Fruit fly (Drosophila melanogaster): ENCODE results near the gene CG34165.

CG34165 gene

DNA sequence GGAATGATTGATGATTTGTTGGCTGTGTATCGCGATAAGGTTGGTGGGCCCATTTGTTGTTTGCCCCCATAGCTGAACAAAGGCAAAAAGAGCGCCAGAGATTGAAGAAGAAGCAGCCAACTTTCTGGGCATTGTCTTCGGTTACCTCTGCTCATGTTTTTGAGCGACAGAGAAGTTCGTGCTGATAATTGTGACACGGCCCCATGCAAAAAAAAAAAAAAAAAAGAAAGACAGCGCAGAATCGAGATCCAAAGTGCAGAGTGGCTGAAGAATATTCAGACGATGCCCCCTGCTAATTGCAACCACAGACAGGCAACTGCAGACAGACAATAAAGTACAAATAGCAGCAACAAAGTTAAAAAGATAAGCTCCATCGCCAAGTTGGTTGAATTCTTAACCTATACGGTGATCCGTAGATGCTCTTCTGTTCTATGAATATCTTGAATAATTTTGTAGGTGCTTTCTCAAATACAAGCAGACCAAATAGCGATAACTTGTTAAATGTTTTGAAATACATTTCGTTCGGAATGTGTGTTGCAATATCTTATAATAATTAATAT, 31.1 kb upstream of the CG34165 start:
- TF ChIP-seq CG13204 (GFP tag; optimal IDR thresholded peaks at IDR 0.05) (no peak), CG8159 (tag; optimal IDR thresholded peaks at IDR 0.05) (no peak), CG12605 (GFP tag; IDR thresholded peaks at IDR 0.05) (no peak), Pif1B (GFP tag; optimal IDR thresholded peaks at IDR 0.05) (peak; percentile 20), CG9948 (tag; optimal IDR thresholded peaks at IDR 0.05) (no peak), EcR (GFP tag; optimal IDR thresholded peaks at IDR 0.05) (no peak)

DNA sequence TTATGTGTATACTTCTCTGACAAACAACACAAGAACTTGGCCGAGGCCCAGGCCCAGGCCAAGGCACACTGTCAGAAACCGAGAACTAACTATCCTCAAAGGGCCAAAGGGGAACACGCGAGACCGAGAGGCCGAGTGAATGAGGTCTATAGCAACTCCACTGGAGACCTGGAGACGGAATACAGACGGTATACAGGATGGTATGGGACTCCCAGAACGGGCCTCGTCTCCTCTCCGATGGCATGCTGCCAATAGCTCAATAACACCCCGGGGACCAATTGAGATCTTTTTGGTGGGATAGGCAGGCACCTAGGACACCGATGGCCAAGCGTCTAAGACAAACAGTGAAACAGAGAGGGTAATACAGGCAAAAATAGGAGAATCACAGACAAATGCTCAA, 30.0 kb upstream of the CG34165 start:
- TF ChIP-seq fd96Ca (GFP tag; IDR thresholded peaks at IDR 0.05) (0 out of 3 replicates have a peak, but pooled peaks have one; percentile 13), CG15710 (tag; optimal IDR thresholded peaks at IDR 0.05) (no peak), Ets98B (GFP tag; IDR thresholded peaks at IDR 0.05) (no peak), CG10348 (GFP tag; IDR thresholded peaks at IDR 0.05) (no peak)

DNA sequence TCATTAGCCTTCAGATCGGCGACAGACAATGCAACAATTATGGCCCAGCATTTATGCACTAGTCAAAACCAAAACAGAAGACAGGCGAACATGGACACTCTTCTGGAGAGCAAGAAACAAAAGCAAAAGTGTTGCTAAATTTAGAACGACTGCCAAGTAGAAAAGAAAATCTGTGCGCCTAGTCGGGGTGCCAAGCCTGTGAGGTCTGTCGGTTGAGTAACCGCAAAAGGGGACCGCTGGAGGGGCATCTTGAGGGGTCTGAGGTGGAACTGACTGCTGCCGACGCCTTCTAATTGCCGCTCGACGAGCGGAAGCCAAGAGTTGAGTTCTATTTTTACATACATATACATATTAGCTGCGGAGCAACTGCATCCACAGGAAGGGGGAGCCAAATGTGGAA, 28.6 kb upstream of the CG34165 start:
- TF ChIP-seq CG34367 (tag; optimal IDR thresholded peaks at IDR 0.05), result no peak
- TF ChIP-seq CG8301 (tag; optimal IDR thresholded peaks at IDR 0.05), result no peak
- no peak for TF ChIP-seq CG14655 (GFP tag; optimal IDR thresholded peaks at IDR 0.05)
- TF ChIP-seq gl (tag; optimal IDR thresholded peaks at IDR 0.05), result no peak
- no peak for TF ChIP-seq rn (GFP tag; IDR thresholded peaks at IDR 0.05)
- no peak for TF ChIP-seq Snoo (tag; optimal IDR thresholded peaks at IDR 0.05)
- no peak for TF ChIP-seq CG17806 (tag; optimal IDR thresholded peaks at IDR 0.05)
- TF ChIP-seq CG9948 (tag; optimal IDR thresholded peaks at IDR 0.05), result no peak
- TF ChIP-seq CG12605 (GFP tag; IDR thresholded peaks at IDR 0.05), result no peak
- TF ChIP-seq Ets98B (GFP tag; IDR thresholded peaks at IDR 0.05), result 0 out of 2 replicates have a peak, but pooled peaks have one; percentile 14
- TF ChIP-seq D1 (tag; optimal IDR thresholded peaks at IDR 0.05), result no peak
- peak; percentile 54 for TF ChIP-seq EcR (GFP tag; optimal IDR thresholded peaks at IDR 0.05)
- TF ChIP-seq CG8159 (tag; optimal IDR thresholded peaks at IDR 0.05), result no peak
- no peak for TF ChIP-seq Pif1A (GFP tag; optimal IDR thresholded peaks at IDR 0.05)
- no peak for TF ChIP-seq CG15710 (tag; optimal IDR thresholded peaks at IDR 0.05)
- no peak for TF ChIP-seq CG10348 (GFP tag; IDR thresholded peaks at IDR 0.05)
- peak; percentile 31 for TF ChIP-seq CG13204 (GFP tag; optimal IDR thresholded peaks at IDR 0.05)
- no peak for TF ChIP-seq Pif1B (GFP tag; optimal IDR thresholded peaks at IDR 0.05)
- TF ChIP-seq CG32121 (GFP tag; IDR thresholded peaks at IDR 0.05), result no peak
- 0 out of 3 replicates have a peak, but pooled peaks have one; percentile 16 for TF ChIP-seq CG4496 (GFP tag; IDR thresholded peaks at IDR 0.05)
- TF ChIP-seq fd96Ca (GFP tag; IDR thresholded peaks at IDR 0.05), result no peak

DNA sequence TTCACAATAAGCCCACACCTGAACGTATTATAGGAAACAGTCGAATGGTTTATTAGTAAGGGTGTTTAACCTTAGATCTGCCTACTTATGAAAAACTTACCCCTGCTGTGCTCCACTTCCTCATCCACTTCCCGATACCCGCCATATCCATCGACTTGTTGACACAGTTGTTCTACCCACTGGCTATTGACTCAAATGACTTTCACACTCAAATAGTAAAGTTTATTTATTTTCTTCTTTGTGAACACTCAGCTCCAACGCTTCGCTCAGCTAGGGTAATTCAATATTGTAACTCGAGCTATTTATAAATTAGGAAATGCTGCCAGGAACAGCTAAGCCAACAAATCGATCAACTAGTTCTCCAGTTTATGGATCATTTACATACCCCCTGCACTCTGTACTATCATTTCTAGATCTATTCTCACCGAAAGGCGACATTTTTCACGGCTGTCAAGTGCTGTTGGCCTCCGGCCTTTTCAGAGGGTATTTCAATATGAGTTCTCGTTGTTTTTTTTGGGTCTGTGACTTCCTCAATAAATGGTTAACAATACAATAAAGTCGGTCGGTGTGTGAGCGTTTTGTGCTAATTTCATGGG, 27.8 kb upstream of the CG34165 start:
- TF ChIP-seq Pif1B (GFP tag; optimal IDR thresholded peaks at IDR 0.05), result no peak
- TF ChIP-seq Snoo (tag; optimal IDR thresholded peaks at IDR 0.05), result no peak
- 0 out of 3 replicates have a peak, but pooled peaks have one; percentile 19 for TF ChIP-seq fd96Ca (GFP tag; IDR thresholded peaks at IDR 0.05)
- TF ChIP-seq rn (GFP tag; IDR thresholded peaks at IDR 0.05), result no peak
- TF ChIP-seq CG8159 (tag; optimal IDR thresholded peaks at IDR 0.05), result no peak
- peak; percentile 26; the same call in 1 of the 2 replicates for TF ChIP-seq Ets98B (GFP tag; IDR thresholded peaks at IDR 0.05)
- TF ChIP-seq CG9948 (tag; optimal IDR thresholded peaks at IDR 0.05), result no peak
- TF ChIP-seq Pif1A (GFP tag; optimal IDR thresholded peaks at IDR 0.05), result no peak
- no peak for TF ChIP-seq CG32121 (GFP tag; IDR thresholded peaks at IDR 0.05)
- no peak for TF ChIP-seq CG10348 (GFP tag; IDR thresholded peaks at IDR 0.05)

DNA sequence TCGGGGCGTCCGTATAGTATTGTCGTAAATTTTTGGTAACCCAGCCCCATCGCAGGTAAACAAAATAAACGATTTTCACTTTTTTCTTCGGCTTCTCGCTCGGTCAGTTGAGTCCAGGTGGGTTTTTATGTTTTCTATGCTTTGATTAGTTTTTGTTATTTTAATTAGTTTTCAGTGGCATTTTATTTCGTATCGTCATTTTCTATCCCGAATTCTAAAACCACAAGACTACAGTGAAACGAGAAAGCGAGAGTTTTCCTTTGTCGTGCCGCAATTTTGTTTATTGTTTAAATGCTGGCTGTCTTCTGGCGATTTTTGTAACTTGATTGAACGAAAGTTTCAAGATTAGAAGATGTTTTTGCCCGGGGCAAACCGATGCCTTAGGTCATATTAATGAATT, 26.2 kb upstream of the CG34165 start:
- no peak for TF ChIP-seq CG10348 (GFP tag; IDR thresholded peaks at IDR 0.05)
- TF ChIP-seq CG12605 (GFP tag; IDR thresholded peaks at IDR 0.05), result no peak
- no peak for TF ChIP-seq CG15710 (tag; optimal IDR thresholded peaks at IDR 0.05)
- no peak for TF ChIP-seq Ets98B (GFP tag; IDR thresholded peaks at IDR 0.05)
- TF ChIP-seq EcR (GFP tag; optimal IDR thresholded peaks at IDR 0.05), result no peak
- TF ChIP-seq D1 (tag; optimal IDR thresholded peaks at IDR 0.05), result no peak
- no peak for TF ChIP-seq gl (tag; optimal IDR thresholded peaks at IDR 0.05)
- no peak for TF ChIP-seq Pif1B (GFP tag; optimal IDR thresholded peaks at IDR 0.05)
- TF ChIP-seq CG9948 (tag; optimal IDR thresholded peaks at IDR 0.05), result no peak
- no peak for TF ChIP-seq Snoo (tag; optimal IDR thresholded peaks at IDR 0.05)
- TF ChIP-seq Pif1A (GFP tag; optimal IDR thresholded peaks at IDR 0.05), result no peak
- no peak for TF ChIP-seq rn (GFP tag; IDR thresholded peaks at IDR 0.05)
- no peak for TF ChIP-seq CG32121 (GFP tag; IDR thresholded peaks at IDR 0.05)
- TF ChIP-seq CG14655 (GFP tag; optimal IDR thresholded peaks at IDR 0.05), result no peak

DNA sequence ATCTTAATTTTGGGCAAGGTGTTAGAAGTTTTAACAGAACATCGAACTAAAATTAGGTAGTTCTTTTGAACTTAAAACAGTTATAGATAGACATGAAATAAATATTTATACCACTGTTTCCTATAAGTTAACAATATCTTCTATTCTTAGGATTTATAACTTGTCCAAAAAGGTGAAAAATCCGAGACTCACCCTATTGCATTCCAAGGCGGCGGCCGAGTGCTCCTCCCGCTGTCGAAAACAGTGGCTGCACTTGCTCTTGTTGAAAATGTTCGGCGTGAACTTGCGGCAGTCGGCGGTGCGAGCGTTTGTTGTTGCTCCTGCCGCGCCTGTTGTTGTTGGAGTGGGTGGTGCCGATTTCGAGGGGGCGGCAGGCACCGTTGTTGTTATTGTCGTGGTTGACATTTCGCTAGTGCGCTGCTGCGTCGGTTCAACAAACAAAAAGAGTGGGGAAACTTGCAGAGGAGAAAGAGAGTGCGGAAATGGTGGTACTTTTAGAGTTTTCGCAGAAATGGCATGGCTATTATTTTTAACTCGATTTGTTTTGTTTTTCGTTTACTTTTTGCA, 25.2 kb upstream of the CG34165 start:
- TF ChIP-seq fd96Ca (GFP tag; IDR thresholded peaks at IDR 0.05), result peak; percentile 14; the same call in 1 of the 3 replicates
- TF ChIP-seq CG17806 (tag; optimal IDR thresholded peaks at IDR 0.05), result no peak

Measured in whole organism, pupa.